Worm (Caenorhabditis elegans) whole organism, L1 larva: ENCODE measurements around the gene zig-13.

Experiments used
- C34B4.2 ChIP-seq: sonication (generic microtip); optimal IDR thresholded peaks from 2 replicates; lab custom pipeline; 2017; ENCODE audit warnings: mild to moderate bottlenecking, missing genetic modification characterization, missing compliant biosample characterization
- Y116A8C.19 ChIP-seq: sonication (generic microtip); optimal IDR thresholded peaks from 2 replicates; lab custom pipeline; 2016; ENCODE audit warnings: missing compliant biosample characterization, missing genetic modification characterization, borderline replicate concordance
- aha-1 ChIP-seq: fragments of 150-350 bp; optimal IDR thresholded peaks from 2 replicates; lab custom pipeline; 2014; ENCODE audit warnings: missing biosample characterization, missing genetic modification characterization
- alr-1 ChIP-seq: fragments of 200-800 bp; sonication (Bioruptor generic); optimal IDR thresholded peaks from 2 replicates; lab custom pipeline; 2018; ENCODE audit warnings: borderline replicate concordance, mild to moderate bottlenecking, missing genetic modification characterization, missing compliant biosample characterization
- aly-2 ChIP-seq: fragments of 150-350 bp; optimal IDR thresholded peaks from 2 replicates; lab custom pipeline; 2014; ENCODE audit warnings: missing biosample characterization, missing genetic modification characterization
- ama-1 ChIP-seq: fragments of 150-350 bp; optimal IDR thresholded peaks from 2 replicates; lab custom pipeline; 2014
- ceh-63 ChIP-seq: fragments of 200-800 bp; sonication (Bioruptor generic); optimal IDR thresholded peaks from 2 replicates; lab custom pipeline; 2018; ENCODE audit warnings: mild to moderate bottlenecking, missing genetic modification characterization, missing compliant biosample characterization
- ceh-8 ChIP-seq: fragments of 200-800 bp; sonication (Bioruptor generic); optimal IDR thresholded peaks from 2 replicates; lab custom pipeline; 2018; ENCODE audit warnings: mild to moderate bottlenecking, missing genetic modification characterization, moderate library complexity, missing compliant biosample characterization
- ceh-88 ChIP-seq: fragments of 200-800 bp; sonication (Bioruptor generic); IDR thresholded peaks from 2 replicates; pipeline ENCODE4 v1.3.6; 2022; ENCODE audit warnings: missing genetic modification characterization, missing compliant biosample characterization
- ces-1 ChIP-seq: fragments of 150-350 bp; optimal IDR thresholded peaks from 2 replicates; lab custom pipeline; 2014; ENCODE audit warnings: missing biosample characterization, missing genetic modification reagents, missing genetic modification characterization
- dsc-1 ChIP-seq: sonication (generic microtip); optimal IDR thresholded peaks from 2 replicates; lab custom pipeline; 2016; ENCODE audit warnings: mild to moderate bottlenecking, missing genetic modification characterization, missing compliant biosample characterization
- efl-1 ChIP-seq, 4 experiments: fragments of 150-350 bp; optimal IDR thresholded peaks in 3 of 4; peaks in 1 of 4; 1 replicate in 1 of 4; 2 replicates in 3 of 4; lab custom pipeline; 2014; ENCODE audit warnings: missing biosample characterization in 2 of 4, missing genetic modification characterization in 2 of 4, missing genetic modification reagents in 2 of 4
- elt-2 ChIP-seq: sonication (generic microtip); optimal IDR thresholded peaks from 2 replicates; lab custom pipeline; 2016; ENCODE audit warnings: missing genetic modification characterization, mild to moderate bottlenecking, inconsistent platforms, missing compliant biosample characterization, missing genetic modification reagents
- ets-5 ChIP-seq: fragments of 200-800 bp; sonication (Bioruptor generic); IDR thresholded peaks from 2 replicates; pipeline ENCODE4 v1.3.6; 2022; ENCODE audit warnings: missing genetic modification characterization, missing compliant biosample characterization
- fkh-8 ChIP-seq: sonication (generic microtip); optimal IDR thresholded peaks from 2 replicates; lab custom pipeline; 2016; ENCODE audit warnings: mild to moderate bottlenecking, missing genetic modification characterization, missing compliant biosample characterization
- grh-1 ChIP-seq: fragments of 200-800 bp; sonication (Bioruptor generic); IDR thresholded peaks from 2 replicates; pipeline ENCODE4 v1.3.6; 2022; ENCODE audit warnings: missing genetic modification reagents, missing genetic modification characterization, missing compliant biosample characterization
- irx-1 ChIP-seq: sonication (generic microtip); optimal IDR thresholded peaks from 2 replicates; lab custom pipeline; 2016; ENCODE audit warnings: missing genetic modification characterization, missing compliant biosample characterization
- jun-1 ChIP-seq: fragments of 150-350 bp; optimal IDR thresholded peaks from 2 replicates; lab custom pipeline; 2014; ENCODE audit warnings: missing biosample characterization, missing genetic modification reagents, missing genetic modification characterization
- lin-13 ChIP-seq: fragments of 150-350 bp; optimal IDR thresholded peaks from 2 replicates; lab custom pipeline; 2014; ENCODE audit warnings: missing biosample characterization, missing genetic modification reagents, missing genetic modification characterization
- lin-14 ChIP-seq: fragments of 200-800 bp; sonication (Bioruptor generic); optimal IDR thresholded peaks from 2 replicates; lab custom pipeline; 2018; ENCODE audit warnings: mild to moderate bottlenecking, missing genetic modification characterization, moderate library complexity, missing compliant biosample characterization
- lin-15B ChIP-seq: fragments of 150-350 bp; sonication (generic microtip); optimal IDR thresholded peaks from 3 replicates; lab custom pipeline; 2014; ENCODE audit warnings: missing biosample characterization, missing genetic modification characterization
- lin-39 ChIP-seq: fragments of 150-350 bp; optimal IDR thresholded peaks from 2 replicates; lab custom pipeline; 2014; ENCODE audit warnings: missing biosample characterization, missing genetic modification reagents, missing genetic modification characterization
- mab-9 ChIP-seq: fragments of 200-800 bp; sonication (Bioruptor generic); IDR thresholded peaks from 2 replicates; pipeline ENCODE4 v1.3.6; 2022; ENCODE audit warnings: missing genetic modification reagents, missing genetic modification characterization, missing compliant biosample characterization
- mdl-1 ChIP-seq, 2 experiments: fragments of 150-350 bp; optimal IDR thresholded peaks; 2 replicates each; lab custom pipeline; 2014 to 2017; ENCODE audit warnings: missing biosample characterization in 2 of 2, missing genetic modification characterization in 2 of 2, inconsistent platforms in 1 of 2
- nhr-11 ChIP-seq: fragments of 150-350 bp; optimal IDR thresholded peaks from 2 replicates; lab custom pipeline; 2014; ENCODE audit warnings: missing biosample characterization, missing genetic modification characterization
- nhr-12 ChIP-seq: sonication (generic microtip); optimal IDR thresholded peaks from 2 replicates; lab custom pipeline; 2017; ENCODE audit warnings: missing biosample characterization, missing genetic modification characterization
- nhr-19 ChIP-seq: fragments of 200-800 bp; sonication (Bioruptor generic); conservative IDR thresholded peaks from 2 replicates; pipeline ENCODE4 v1.3.6; 2022; ENCODE audit warnings: missing genetic modification characterization, missing compliant biosample characterization
- nhr-20 ChIP-seq: sonication (generic microtip); optimal IDR thresholded peaks from 2 replicates; lab custom pipeline; 2016; ENCODE audit warnings: mild to moderate bottlenecking, missing genetic modification characterization, missing compliant biosample characterization
- nhr-237 ChIP-seq: fragments of 150-350 bp; optimal IDR thresholded peaks from 2 replicates; lab custom pipeline; 2014; ENCODE audit warnings: missing biosample characterization, missing genetic modification characterization
- nhr-28 ChIP-seq: fragments of 150-350 bp; optimal IDR thresholded peaks from 2 replicates; lab custom pipeline; 2014; ENCODE audit warnings: missing biosample characterization, missing genetic modification characterization
- nhr-76 ChIP-seq: sonication (generic microtip); optimal IDR thresholded peaks from 2 replicates; lab custom pipeline; 2017; ENCODE audit warnings: missing biosample characterization, missing genetic modification characterization
- nhr-90 ChIP-seq: sonication (generic microtip); optimal IDR thresholded peaks from 2 replicates; lab custom pipeline; 2016; ENCODE audit warnings: mild to moderate bottlenecking, missing genetic modification characterization, missing compliant biosample characterization; ENCODE audit not compliant: poor library complexity
- pax-3 ChIP-seq: fragments of 200-800 bp; sonication (Bioruptor generic); optimal IDR thresholded peaks from 2 replicates; lab custom pipeline; 2018; ENCODE audit warnings: mild to moderate bottlenecking, missing genetic modification characterization, moderate library complexity, missing compliant biosample characterization
- snpc-4 ChIP-seq: fragments of 150-350 bp; optimal IDR thresholded peaks from 2 replicates; lab custom pipeline; 2014; ENCODE audit warnings: missing biosample characterization, missing genetic modification characterization
- snu-23 ChIP-seq: sonication (generic microtip); optimal IDR thresholded peaks from 2 replicates; lab custom pipeline; 2016; ENCODE audit warnings: missing genetic modification characterization, missing compliant biosample characterization
- sup-37 ChIP-seq: fragments of 200-800 bp; sonication (Bioruptor generic); optimal IDR thresholded peaks from 2 replicates; lab custom pipeline; 2018; ENCODE audit warnings: mild to moderate bottlenecking, missing genetic modification characterization, missing compliant biosample characterization
- tbx-2 ChIP-seq: sonication (generic microtip); optimal IDR thresholded peaks from 2 replicates; lab custom pipeline; 2016; ENCODE audit warnings: missing genetic modification characterization, missing compliant biosample characterization
- tlp-1 ChIP-seq: fragments of 150-350 bp; optimal IDR thresholded peaks from 2 replicates; lab custom pipeline; 2014; ENCODE audit warnings: missing biosample characterization, missing genetic modification characterization
- unc-30 ChIP-seq: sonication (generic microtip); optimal IDR thresholded peaks from 2 replicates; lab custom pipeline; 2017; ENCODE audit warnings: missing biosample characterization, missing genetic modification characterization
- unc-62 ChIP-seq: fragments of 150-350 bp; optimal IDR thresholded peaks from 2 replicates; lab custom pipeline; 2014; ENCODE audit warnings: missing biosample characterization, missing genetic modification reagents, missing genetic modification characterization
- unc-98 ChIP-seq: fragments of 200-800 bp; sonication (Bioruptor generic); IDR thresholded peaks from 2 replicates; pipeline ENCODE4 v1.3.6; 2022; ENCODE audit warnings: missing genetic modification characterization, missing compliant biosample characterization
- zip-4 ChIP-seq: fragments of 200-800 bp; sonication (Bioruptor generic); optimal IDR thresholded peaks from 2 replicates; lab custom pipeline; 2018; ENCODE audit warnings: mild to moderate bottlenecking, missing genetic modification characterization, moderate library complexity, missing compliant biosample characterization
- ztf-11 ChIP-seq, 2 experiments: sonication (generic microtip); optimal IDR thresholded peaks; 2 replicates each; lab custom pipeline; 2016 to 2017; ENCODE audit warnings: missing genetic modification characterization in 2 of 2, missing biosample characterization in 1 of 2, missing compliant biosample characterization in 1 of 2
- ztf-4 ChIP-seq: fragments of 150-350 bp; optimal IDR thresholded peaks from 2 replicates; lab custom pipeline; 2014; ENCODE audit warnings: missing biosample characterization, missing genetic modification characterization

zig-13 gene

ce11 chrIII:169478-169877, 12.9 kb upstream of the zig-13 start, which contains the start of gene F40G9.18:
Gene F40G9.18 (minus strand): TSS chrIII:169578.
- no peak for TF ChIP-seq ceh-8 (GFP tag; lab: Kevin White, UChicago)
- no peak for TF ChIP-seq aha-1 (tag; lab: Kevin White, UChicago)
- no peak for TF ChIP-seq nhr-76 (tag; lab: Kevin White, UChicago)
- TF ChIP-seq aly-2 (tag; lab: Kevin White, UChicago) = no peak
- TF ChIP-seq nhr-11 = no peak
- no peak for TF ChIP-seq nhr-20 (tag; lab: Kevin White, UChicago)
- TF ChIP-seq lin-39 (tag; lab: Kevin White, UChicago) = no peak
- TF ChIP-seq mab-9 (GFP tag; lab: Robert Waterston, UW) = no peak
- TF ChIP-seq mdl-1 (tag; optimal IDR thresholded peaks at IDR 0.05; lab: Kevin White, UChicago) = no peak
- TF ChIP-seq nhr-12 = no peak
- TF ChIP-seq nhr-19 = no peak
- TF ChIP-seq unc-30 (tag; lab: Kevin White, UChicago) = no peak
- TF ChIP-seq ama-1 = no peak
- TF ChIP-seq ceh-88 = no peak
- TF ChIP-seq lin-15B (tag; lab: Kevin White, UChicago) = no peak
- no peak for TF ChIP-seq elt-2 (tag; lab: Kevin White, UChicago)
- TF ChIP-seq ztf-11 (tag; optimal IDR thresholded peaks at IDR 0.05; lab: Kevin White, UChicago) = no peak

- no peak for TF ChIP-seq tlp-1
- no peak for TF ChIP-seq elt-2 (tag; lab: Kevin White, UChicago)
- no peak for TF ChIP-seq aha-1 (tag; lab: Kevin White, UChicago)
- no peak for TF ChIP-seq nhr-90
- no peak for TF ChIP-seq lin-14
- no peak for TF ChIP-seq sup-37 (GFP tag; lab: Kevin White, UChicago)
- no peak for TF ChIP-seq Y116A8C.19
- TF ChIP-seq aly-2 (tag; lab: Kevin White, UChicago) = no peak
- TF ChIP-seq ceh-63 (GFP tag; lab: Kevin White, UChicago) = no peak
- TF ChIP-seq ets-5 (GFP tag; lab: Robert Waterston, UW) = no peak
Observed at ce11 chrIII:165390-165789, 8.8 kb upstream of the zig-13 start, which contains the start of gene F40G9.7. Gene F40G9.7 (plus strand): TSS chrIII:165690.

ce11 chrIII:164775-165174, 8.2 kb upstream of the zig-13 start, which contains the start of gene F40G9.8:
Gene F40G9.8 (minus strand): TSS chrIII:164875.
- TF ChIP-seq alr-1 (tag; lab: Kevin White, UChicago) = no peak
- TF ChIP-seq ces-1 (GFP tag; lab: Kevin White, UChicago) = no peak
- TF ChIP-seq unc-62 (GFP tag; lab: Kevin White, UChicago) = no peak
- no peak for TF ChIP-seq pax-3 (tag; lab: Kevin White, UChicago)
- TF ChIP-seq sup-37 (GFP tag; lab: Kevin White, UChicago) = no peak
- no peak for TF ChIP-seq snpc-4 (tag; lab: Kevin White, UChicago)
- no peak for TF ChIP-seq dsc-1 (tag; lab: Kevin White, UChicago)

ce11 chrIII:159665-160064, 3.1 kb upstream of the zig-13 start:
- TF ChIP-seq alr-1 (tag; lab: Kevin White, UChicago) (no peak), tbx-2 (tag; lab: Kevin White, UChicago) (no peak)

ce11 chrIII:159149-159548, 2.6 kb upstream of the zig-13 start:
- TF ChIP-seq ets-5 (GFP tag; lab: Robert Waterston, UW) = no peak
- TF ChIP-seq ztf-4 (tag; lab: Kevin White, UChicago) = no peak

- no peak for TF ChIP-seq nhr-28
- TF ChIP-seq lin-13 (GFP tag; lab: Kevin White, UChicago) = no peak
- TF ChIP-seq snu-23 (GFP tag; lab: Kevin White, UChicago) = no peak
- no peak for TF ChIP-seq zip-4 (GFP tag; lab: Kevin White, UChicago)
- no peak for TF ChIP-seq ztf-11 (tag; optimal IDR thresholded peaks at IDR 0.05; lab: Kevin White, UChicago)
- TF ChIP-seq ztf-4 (tag; lab: Kevin White, UChicago) = no peak
- no peak for TF ChIP-seq jun-1 (tag; lab: Kevin White, UChicago)
- TF ChIP-seq lin-15B (tag; lab: Kevin White, UChicago) = no peak
- TF ChIP-seq unc-98 (GFP tag; lab: Robert Waterston, UW) = no peak
- no peak for TF ChIP-seq efl-1 (optimal IDR thresholded peaks at IDR 0.05; lab: Kevin White, UChicago)
- no peak for TF ChIP-seq efl-1 (GFP tag; optimal IDR thresholded peaks at IDR 0.05 in 1 of 2; lab: Kevin White, UChicago)
- TF ChIP-seq fkh-8 (tag; lab: Kevin White, UChicago) = no peak
- no peak for TF ChIP-seq irx-1 (tag; lab: Kevin White, UChicago)
- no peak for TF ChIP-seq nhr-237 (tag; lab: Kevin White, UChicago)
- no peak for TF ChIP-seq C34B4.2
- TF ChIP-seq nhr-12 = no peak
- no peak for TF ChIP-seq grh-1 (GFP tag; lab: Robert Waterston, UW)
Observed at ce11 chrIII:157980-158379, 1.4 kb upstream of the zig-13 start.
